Fruit fly (Drosophila melanogaster): ENCODE measurements around the gene CG6428.
"Not testable (repeated sequence)": the region's sequence is repeated elsewhere in the genome, so short reads cannot be mapped to it uniquely, and the experiment has no call there.

Gene CG6428

DNA sequence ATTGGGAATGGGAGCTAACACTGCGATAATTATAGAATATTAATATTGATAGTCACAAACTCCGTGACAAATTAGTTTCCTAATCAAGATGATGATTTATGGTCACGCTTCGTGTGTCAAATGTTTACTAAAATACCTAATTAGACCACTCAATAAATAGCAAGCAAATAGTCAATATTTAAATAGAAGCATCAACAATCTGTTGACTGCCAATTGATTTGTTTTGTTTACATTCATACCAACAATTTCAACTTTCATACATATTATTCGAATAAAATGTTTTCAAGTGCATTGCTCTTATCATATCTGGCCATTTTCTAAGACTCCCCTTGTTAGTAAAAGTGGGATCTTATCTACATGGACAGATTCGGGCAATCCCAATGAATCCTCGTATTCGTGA, 842 bp downstream of the CG6428 start:
- TF ChIP-seq toe (GFP tag; optimal IDR thresholded peaks at IDR 0.05) (no peak), CG7101 (tag; optimal IDR thresholded peaks at IDR 0.05) (peak; percentile 55), pad (GFP tag; optimal IDR thresholded peaks at IDR 0.05) (no peak), ovo (GFP tag; optimal IDR thresholded peaks at IDR 0.05) (no peak), Crg-1 (GFP tag; optimal IDR thresholded peaks at IDR 0.05) (peak; percentile 10), CG14711 (tag; optimal IDR thresholded peaks at IDR 0.05) (no peak), bab1 (GFP tag; optimal IDR thresholded peaks at IDR 0.05) (no peak), CG5204 (GFP tag; optimal IDR thresholded peaks at IDR 0.05) (no peak)

DNA sequence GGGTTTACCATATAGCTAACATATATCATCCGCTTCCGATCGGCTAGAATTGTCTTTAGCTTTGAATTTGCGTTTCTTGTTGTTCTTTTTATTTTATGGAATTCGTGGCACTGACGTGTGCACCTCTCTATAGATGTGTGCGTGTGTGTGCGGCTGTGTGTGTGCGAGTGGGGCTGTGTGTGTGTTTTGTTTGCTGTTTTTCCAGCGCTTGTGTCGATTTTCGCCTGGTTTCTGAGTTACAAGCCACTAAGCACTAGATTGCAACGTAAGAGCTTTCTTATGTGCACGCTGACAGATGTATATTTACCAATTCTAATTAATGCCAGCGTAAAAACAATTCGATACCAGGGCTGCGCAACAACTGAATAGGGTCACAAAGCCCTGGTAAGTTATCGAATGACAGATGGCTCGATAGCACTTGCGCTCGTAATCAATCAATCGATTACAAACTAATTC, 3.5 kb downstream of the CG6428 start, which contains the start of gene lva:
lva (minus strand) TSS at position 363 of the 456 bp plus-strand sequence.
- TF ChIP-seq Crg-1 (GFP tag; optimal IDR thresholded peaks at IDR 0.05), result no peak
- TF ChIP-seq toe (GFP tag; optimal IDR thresholded peaks at IDR 0.05), result no peak
- no peak for TF ChIP-seq ovo (GFP tag; optimal IDR thresholded peaks at IDR 0.05)
- TF ChIP-seq CG33017 (tag; optimal IDR thresholded peaks at IDR 0.05), result no peak
- no peak for TF ChIP-seq CG12768 (GFP tag; optimal IDR thresholded peaks at IDR 0.05)
- peak; percentile 23 for TF ChIP-seq CG11617 (GFP tag; optimal IDR thresholded peaks at IDR 0.05)
- no peak for TF ChIP-seq CG7101 (tag; optimal IDR thresholded peaks at IDR 0.05)
- TF ChIP-seq CG1620 (GFP tag; optimal IDR thresholded peaks at IDR 0.05), result no peak
- no peak for TF ChIP-seq kay (GFP tag; ENCODE audit: borderline replicate concordance)
- no peak for TF ChIP-seq CG14711 (tag; optimal IDR thresholded peaks at IDR 0.05)
- TF ChIP-seq Mnt (GFP tag; optimal IDR thresholded peaks at IDR 0.05), result peak; percentile 27
- peak; percentile 44 for TF ChIP-seq bab1 (GFP tag; optimal IDR thresholded peaks at IDR 0.05)
- no peak for TF ChIP-seq Clk (GFP tag; optimal IDR thresholded peaks at IDR 0.05)
- TF ChIP-seq CG5204 (GFP tag; optimal IDR thresholded peaks at IDR 0.05), result no peak
- TF ChIP-seq cnc (optimal IDR thresholded peaks at IDR 0.05), result no peak
- peak; percentile 52 for TF ChIP-seq tj (GFP tag; optimal IDR thresholded peaks at IDR 0.05)
- TF ChIP-seq Hr96 (GFP tag; optimal IDR thresholded peaks at IDR 0.05), result no peak
- peak; percentile 25 for TF ChIP-seq pad (GFP tag; optimal IDR thresholded peaks at IDR 0.05)
- peak; percentile 31 for TF ChIP-seq cic (GFP tag; optimal IDR thresholded peaks at IDR 0.05)
- no peak for TF ChIP-seq CG7045 (GFP tag; optimal IDR thresholded peaks at IDR 0.05)

DNA sequence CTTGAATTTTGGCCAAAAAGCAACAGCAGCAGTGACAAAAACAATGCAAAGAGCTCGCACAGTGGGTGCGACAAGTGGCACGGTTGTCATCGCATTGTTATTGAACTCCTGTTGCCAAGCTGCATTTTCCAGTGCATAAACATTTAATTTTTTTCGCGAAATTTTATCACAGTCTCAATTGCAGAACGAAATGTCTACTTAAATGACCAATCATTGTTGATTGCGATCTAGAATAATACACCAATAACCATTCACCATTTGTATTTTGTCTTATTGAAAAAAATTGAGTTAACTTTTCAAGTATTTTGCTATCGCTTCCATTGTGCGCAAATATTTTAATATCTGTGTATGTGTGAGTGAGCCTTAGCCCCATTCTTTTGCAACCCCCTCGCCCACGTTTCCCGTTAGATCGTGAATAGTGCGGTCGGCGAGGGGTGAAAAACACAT, 18.2 kb downstream of the CG6428 start:
- TF ChIP-seq CG7101 (tag; optimal IDR thresholded peaks at IDR 0.05), result peak; percentile 29
- no peak for TF ChIP-seq CG1620 (GFP tag; optimal IDR thresholded peaks at IDR 0.05)
- TF ChIP-seq kay (GFP tag; ENCODE audit: borderline replicate concordance), result peak; percentile 46
- peak; percentile 65 for TF ChIP-seq pad (GFP tag; optimal IDR thresholded peaks at IDR 0.05)

DNA sequence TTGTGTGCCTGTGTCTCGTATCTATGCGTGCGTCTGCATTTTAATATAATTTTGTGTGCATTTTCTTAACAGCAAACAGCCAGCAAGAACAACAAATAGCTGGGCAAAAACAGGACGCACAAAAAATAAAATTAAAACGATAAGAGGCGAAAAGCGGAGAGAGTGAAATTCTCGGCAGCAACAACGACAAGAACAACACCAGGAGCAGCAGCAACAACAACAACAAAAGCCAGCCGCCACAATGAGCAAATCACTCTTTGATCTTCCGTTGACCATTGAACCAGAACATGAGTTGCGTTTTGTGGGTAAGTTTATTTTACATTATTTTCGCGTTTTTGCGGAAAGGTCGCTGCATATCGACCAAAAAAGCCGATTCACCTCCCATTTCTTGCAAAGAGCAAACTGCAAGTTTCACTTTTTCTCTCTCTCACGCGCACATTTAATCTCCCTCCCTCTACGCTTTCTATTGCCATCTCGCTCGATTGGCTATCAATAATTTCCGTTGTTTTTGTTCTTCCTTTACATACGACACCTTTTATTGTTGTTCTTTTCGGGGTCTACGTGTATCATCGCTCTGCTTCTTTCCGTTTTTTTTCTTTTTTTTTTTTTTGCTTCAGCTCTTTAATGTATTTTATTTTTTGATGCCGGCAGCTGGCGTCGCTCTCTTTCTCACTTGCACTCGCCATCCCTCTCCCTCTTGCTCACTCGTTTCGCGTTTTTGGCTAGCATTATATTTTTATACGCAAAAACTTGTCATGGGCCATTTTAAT, 18.9 kb downstream of the CG6428 start:
- TF ChIP-seq Hr96 (GFP tag; optimal IDR thresholded peaks at IDR 0.05), result peak; percentile 6
- no peak for TF ChIP-seq CG14711 (tag; optimal IDR thresholded peaks at IDR 0.05)
- TF ChIP-seq CG5204 (GFP tag; optimal IDR thresholded peaks at IDR 0.05), result no peak
- no peak for TF ChIP-seq CG1620 (GFP tag; optimal IDR thresholded peaks at IDR 0.05)
- peak in 1 of 2 experiments; percentile 36 for TF ChIP-seq cnc (optimal IDR thresholded peaks at IDR 0.05)
- TF ChIP-seq Crg-1 (GFP tag; optimal IDR thresholded peaks at IDR 0.05), result peak; percentile 5
- no peak for TF ChIP-seq CG33017 (tag; optimal IDR thresholded peaks at IDR 0.05)
- TF ChIP-seq ovo (GFP tag; optimal IDR thresholded peaks at IDR 0.05), result no peak
- peak; percentile 68 for TF ChIP-seq tj (GFP tag; optimal IDR thresholded peaks at IDR 0.05)

DNA sequence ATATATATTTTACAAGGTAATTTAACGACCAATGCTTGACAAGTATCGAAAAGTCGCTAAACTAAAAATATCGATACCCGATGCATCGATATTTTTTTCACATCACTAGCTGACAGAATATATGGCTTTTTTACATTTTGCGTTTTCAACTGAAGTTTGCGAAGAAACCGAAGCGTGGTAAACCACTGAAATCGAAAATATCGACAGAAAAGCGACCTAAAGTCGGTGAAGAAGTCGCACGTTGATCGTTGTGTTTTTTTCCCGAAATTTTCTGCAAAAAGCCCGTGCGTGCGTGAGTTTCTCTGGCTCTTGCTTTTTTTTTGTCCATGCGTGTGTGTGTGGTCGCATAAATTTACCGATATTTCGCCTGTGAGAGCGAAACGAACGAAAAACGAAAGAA, 19.6 kb downstream of the CG6428 start, which contains the start of gene Vap33:
Vap33 (plus strand) TSS at position 87 of the 400 bp plus-strand sequence.
- TF ChIP-seq CG12768 (GFP tag; optimal IDR thresholded peaks at IDR 0.05) (no peak), Hr96 (GFP tag; optimal IDR thresholded peaks at IDR 0.05) (no peak), bab1 (GFP tag; optimal IDR thresholded peaks at IDR 0.05) (no peak), Mnt (GFP tag; optimal IDR thresholded peaks at IDR 0.05) (no peak), CG7101 (tag; optimal IDR thresholded peaks at IDR 0.05) (no peak), Clk (GFP tag; optimal IDR thresholded peaks at IDR 0.05) (no peak), CG11617 (GFP tag; optimal IDR thresholded peaks at IDR 0.05) (no peak), Crg-1 (GFP tag; optimal IDR thresholded peaks at IDR 0.05) (no peak), CG33017 (tag; optimal IDR thresholded peaks at IDR 0.05) (no peak), toe (GFP tag; optimal IDR thresholded peaks at IDR 0.05) (no peak), tj (GFP tag; optimal IDR thresholded peaks at IDR 0.05) (no peak), CG14711 (tag; optimal IDR thresholded peaks at IDR 0.05) (no peak), CG7045 (GFP tag; optimal IDR thresholded peaks at IDR 0.05) (no peak), pad (GFP tag; optimal IDR thresholded peaks at IDR 0.05) (no peak), CG5204 (GFP tag; optimal IDR thresholded peaks at IDR 0.05) (no peak)

DNA sequence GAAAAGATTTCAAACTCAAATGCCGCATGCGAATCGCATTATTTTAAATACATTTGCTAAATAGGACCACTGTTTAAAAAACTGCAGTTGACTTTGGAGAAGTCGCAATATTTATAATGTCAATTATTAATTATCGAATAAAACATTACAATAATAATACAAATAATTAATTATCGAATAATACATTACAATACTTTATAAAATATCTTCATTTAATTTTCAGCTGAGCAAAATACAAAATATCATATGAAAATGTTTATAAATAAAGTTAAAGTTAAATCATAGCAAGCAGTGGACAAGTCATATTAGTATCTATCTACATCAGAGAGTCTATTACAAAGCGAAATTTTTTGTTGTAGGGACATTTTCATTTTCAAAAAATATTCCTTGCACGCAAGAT, 23.7 kb downstream of the CG6428 start, which contains the start of gene Gem4c:
Gem4c (plus strand) TSS at position 301 of the 400 bp plus-strand sequence.
- not testable (repeated sequence) for TF ChIP-seq CG1620 (GFP tag; optimal IDR thresholded peaks at IDR 0.05); pad (GFP tag; optimal IDR thresholded peaks at IDR 0.05); CG33017 (tag; optimal IDR thresholded peaks at IDR 0.05)

DNA sequence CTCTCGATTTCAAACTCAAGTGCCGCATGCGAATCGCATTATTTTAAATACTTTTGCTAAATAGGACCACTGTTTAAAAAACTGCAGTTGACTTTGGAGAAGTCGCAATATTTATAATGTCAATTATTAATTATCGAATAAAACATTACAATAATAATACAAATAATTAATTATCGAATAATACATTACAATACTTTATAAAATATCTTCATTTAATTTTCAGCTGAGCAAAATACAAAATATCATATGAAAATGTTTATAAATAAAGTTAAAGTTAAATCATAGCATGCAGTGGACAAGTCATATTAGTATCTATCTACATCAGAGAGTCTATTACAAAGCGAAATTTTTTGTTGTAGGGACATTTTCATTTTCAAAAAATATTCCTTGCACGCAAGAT, 27.9 kb downstream of the CG6428 start, which contains the start of gene Gem4b:
Gem4b (plus strand) TSS at position 301 of the 400 bp plus-strand sequence.
- TF ChIP-seq bab1 (GFP tag; optimal IDR thresholded peaks at IDR 0.05); CG12768 (GFP tag; optimal IDR thresholded peaks at IDR 0.05); kay (GFP tag; ENCODE audit: borderline replicate concordance): not testable (repeated sequence)
